Fruit fly (Drosophila melanogaster): ENCODE data around the gene Wdr82.

Gene Wdr82

DNA sequence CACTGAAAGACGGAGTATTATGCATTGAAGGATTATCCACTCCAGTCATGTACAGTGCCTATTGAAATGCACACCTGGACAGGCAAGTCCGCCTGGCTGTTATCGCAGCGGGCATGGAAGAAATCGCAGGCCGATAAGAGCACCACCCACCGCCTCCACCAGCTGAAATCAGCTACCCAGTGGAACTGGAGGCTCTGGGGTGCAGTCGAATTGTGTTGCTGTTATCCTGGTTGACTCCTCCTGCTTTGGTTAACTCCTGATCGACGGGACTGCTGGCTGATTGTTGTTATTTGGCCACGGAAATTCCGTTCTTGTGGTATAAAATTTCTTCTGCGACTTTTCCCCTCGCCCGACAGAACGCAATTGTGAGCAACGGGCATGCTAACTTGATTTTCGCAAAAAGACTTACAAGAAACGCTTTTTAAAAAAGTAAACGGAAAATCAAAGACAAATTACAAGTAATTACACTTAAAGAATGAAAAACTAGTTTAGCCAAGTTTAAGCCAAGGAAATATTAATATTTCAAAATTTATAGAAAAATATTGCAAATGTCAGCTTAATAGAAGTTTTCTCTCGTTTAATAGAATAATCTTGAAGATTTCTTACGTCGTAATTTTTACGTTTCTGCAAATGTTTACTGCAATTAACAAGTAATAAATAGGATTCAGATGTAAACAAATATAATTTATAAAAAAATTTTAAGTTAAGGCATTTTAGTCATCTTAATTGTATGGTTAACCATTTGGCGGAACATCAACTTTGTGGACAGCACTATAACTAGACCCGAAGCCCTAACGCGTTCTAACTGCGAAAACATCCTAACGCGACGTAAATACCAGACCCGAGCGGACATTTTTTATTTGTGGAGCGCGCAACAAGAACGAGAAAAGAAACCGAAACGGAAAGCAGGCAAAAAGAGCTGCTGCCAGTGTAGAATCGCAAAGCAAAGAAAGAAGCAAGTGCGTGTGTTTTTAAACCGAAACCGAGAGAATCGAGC lies 40.9 kb downstream of the Wdr82 start, which contains the start of the genes CG13398 and Akap200 (continued):
- no peak for TF ChIP-seq abd-A (tag; optimal IDR thresholded peaks at IDR 0.05)
- TF ChIP-seq PHDP (tag; optimal IDR thresholded peaks at IDR 0.05) = no peak
- TF ChIP-seq MBD-R2 (GFP tag; IDR thresholded peaks at IDR 0.05) = peak; percentile 58
- no peak for TF ChIP-seq Fer2 (tag; optimal IDR thresholded peaks at IDR 0.05)
- TF ChIP-seq croc (GFP tag; conservative IDR thresholded peaks at IDR 0.05) = no peak; the same call in 2 of the 3 replicates
- TF ChIP-seq Rfx (GFP tag; IDR thresholded peaks at IDR 0.05) = no peak
- no peak for TF ChIP-seq esg (GFP tag; conservative IDR thresholded peaks at IDR 0.05)
- TF ChIP-seq jing (GFP tag; optimal IDR thresholded peaks at IDR 0.05) = no peak
- TF ChIP-seq CG7987 (GFP tag; optimal IDR thresholded peaks at IDR 0.05) = no peak
- TF ChIP-seq CG7271 (tag; optimal IDR thresholded peaks at IDR 0.05) = no peak
- no peak for TF ChIP-seq Dbx (GFP tag; IDR thresholded peaks at IDR 0.05)
- TF ChIP-seq CG7372 (GFP tag; IDR thresholded peaks at IDR 0.05) = no peak
- TF ChIP-seq YL-1 (GFP tag; optimal IDR thresholded peaks at IDR 0.05) = peak; percentile 17
- TF ChIP-seq CG30020 (tag; optimal IDR thresholded peaks at IDR 0.05) = peak; percentile 31
- TF ChIP-seq grau (tag; optimal IDR thresholded peaks at IDR 0.05) = peak; percentile 30
- TF ChIP-seq seq (GFP tag; IDR thresholded peaks at IDR 0.05) = no peak
- no peak for TF ChIP-seq CG4820 (GFP tag; optimal IDR thresholded peaks at IDR 0.05)
- TF ChIP-seq NC2α (GFP tag; optimal IDR thresholded peaks at IDR 0.05) = no peak
- no peak for TF ChIP-seq CTCF (GFP tag; optimal IDR thresholded peaks at IDR 0.05)
- 0 out of 2 replicates have a peak, but pooled peaks have one; percentile 11 for TF ChIP-seq CG14667 (GFP tag; IDR thresholded peaks at IDR 0.05)
- TF ChIP-seq Scr (GFP tag; IDR thresholded peaks at IDR 0.05; ENCODE audit: partially characterized antibody) = no peak
- no peak for TF ChIP-seq p53 (GFP tag; optimal IDR thresholded peaks at IDR 0.05)
- no peak for TF ChIP-seq CG14050 (GFP tag; IDR thresholded peaks at IDR 0.05)
- no peak for TF ChIP-seq Dll (GFP tag; IDR thresholded peaks at IDR 0.05; ENCODE audit: partially characterized antibody)
- TF ChIP-seq CG7357 (GFP tag; IDR thresholded peaks at IDR 0.05) = no peak
- no peak for TF ChIP-seq Aef1 (GFP tag; IDR thresholded peaks at IDR 0.05)
- TF ChIP-seq stwl (tag; optimal IDR thresholded peaks at IDR 0.05) = peak; percentile 1
- TF ChIP-seq bab2 (GFP tag; optimal IDR thresholded peaks at IDR 0.05) = no peak
- TF ChIP-seq sc (optimal IDR thresholded peaks at IDR 0.05) = no peak
- no peak for TF ChIP-seq sc (GFP tag; optimal IDR thresholded peaks at IDR 0.05)
- no peak for TF ChIP-seq ato (GFP tag; IDR thresholded peaks at IDR 0.05; ENCODE audit: partially characterized antibody)
- TF ChIP-seq ssp (GFP tag; IDR thresholded peaks at IDR 0.05) = peak; percentile 36; the same call in 1 of the 2 replicates
- no peak for TF ChIP-seq CG4854 (GFP tag; optimal IDR thresholded peaks at IDR 0.05)
- TF ChIP-seq CG9437 (GFP tag; optimal IDR thresholded peaks at IDR 0.05) = peak; percentile 57
- no peak for TF ChIP-seq bowl (GFP tag; IDR thresholded peaks at IDR 0.05)
- no peak for TF ChIP-seq unc-4 (GFP tag; IDR thresholded peaks at IDR 0.05; ENCODE audit: partially characterized antibody)
- TF ChIP-seq bcd (GFP tag; optimal IDR thresholded peaks at IDR 0.05) = no peak
- no peak for TF ChIP-seq z (GFP tag; IDR thresholded peaks at IDR 0.05)
- no peak for TF ChIP-seq CG31388 (GFP tag; optimal IDR thresholded peaks at IDR 0.05)
- no peak for TF ChIP-seq zfh1 (GFP tag; IDR thresholded peaks at IDR 0.05)
- TF ChIP-seq CG9215 (GFP tag; IDR thresholded peaks at IDR 0.05) = 0 out of 2 replicates have a peak, but pooled peaks have one; percentile 30
- TF ChIP-seq CG18476 (GFP tag; optimal IDR thresholded peaks at IDR 0.05) = peak; percentile 44
- TF ChIP-seq tin (GFP tag; optimal IDR thresholded peaks at IDR 0.05) = no peak
- peak; percentile 94 for TF ChIP-seq phol (tag; optimal IDR thresholded peaks at IDR 0.05)
- peak; percentile 17 for TF ChIP-seq az2 (GFP tag; optimal IDR thresholded peaks at IDR 0.05)
- TF ChIP-seq Drgx (GFP tag; IDR thresholded peaks at IDR 0.05) = no peak; the same call in 1 of the 2 replicates
- TF ChIP-seq D19A (tag; optimal IDR thresholded peaks at IDR 0.05) = peak; percentile 41
- TF ChIP-seq CG10654 (GFP tag; optimal IDR thresholded peaks at IDR 0.05) = no peak
- no peak for TF ChIP-seq CG18599 (GFP tag; optimal IDR thresholded peaks at IDR 0.05)
- peak; percentile 20 for TF ChIP-seq CG15479 (GFP tag; optimal IDR thresholded peaks at IDR 0.05)

Data from whole organism, embryonic.